Worm (Caenorhabditis elegans) whole organism, young adult: Measurements from ENCODE around the gene gpx-5.
A peak's percentile ranks its signal among the peaks of the same experiment; 100 is the strongest.

Experiments used
- C06A6.2 ChIP-seq: fragments of 200-800 bp; sonication (Bioruptor generic); conservative IDR thresholded peaks from 2 replicates; pipeline ENCODE4 v1.3.6; 2022; ENCODE audit warnings: missing genetic modification characterization, missing compliant biosample characterization
- D2030.7 ChIP-seq: fragments of 200-800 bp; sonication (Bioruptor generic); IDR thresholded peaks from 2 replicates; pipeline ENCODE4 v1.3.6; 2022; ENCODE audit warnings: missing genetic modification reagents, missing genetic modification characterization, missing compliant biosample characterization
- F10E7.11 ChIP-seq: sonication (generic microtip); optimal IDR thresholded peaks from 2 replicates; lab custom pipeline; 2017; ENCODE audit warnings: mild to moderate bottlenecking, missing genetic modification characterization, moderate library complexity, missing compliant biosample characterization
- F22D6.2 ChIP-seq: sonication (generic microtip); optimal IDR thresholded peaks from 2 replicates; lab custom pipeline; 2016; ENCODE audit warnings: mild to moderate bottlenecking, missing genetic modification characterization, missing compliant biosample characterization
- F33H1.4 ChIP-seq: fragments of 200-800 bp; sonication (Bioruptor generic); IDR thresholded peaks from 2 replicates; pipeline ENCODE4 v1.3.6; 2022; ENCODE audit warnings: missing genetic modification reagents, missing genetic modification characterization, missing compliant biosample characterization
- F37B4.10 ChIP-seq: fragments of 200-800 bp; sonication (Bioruptor generic); IDR thresholded peaks from 2 replicates; pipeline ENCODE4 v1.3.6; 2022; ENCODE audit warnings: missing genetic modification characterization, missing compliant biosample characterization
- F49E8.2 ChIP-seq: sonication (generic microtip); optimal IDR thresholded peaks from 3 replicates; lab custom pipeline; 2017; ENCODE audit warnings: missing genetic modification characterization, mild to moderate bottlenecking, missing compliant biosample characterization, antibody characterized with exemption, moderate library complexity; ENCODE audit not compliant: insufficient read depth
- Y53G8AR.9 ChIP-seq: fragments of 200-800 bp; sonication (Bioruptor generic); conservative IDR thresholded peaks from 2 replicates; pipeline ENCODE4 v1.3.6; 2022; ENCODE audit warnings: missing genetic modification reagents, missing genetic modification characterization, missing compliant biosample characterization
- Y95B8A.8 ChIP-seq: fragments of 200-800 bp; sonication (Bioruptor generic); IDR thresholded peaks from 2 replicates; pipeline ENCODE4 v1.3.6; 2022; ENCODE audit warnings: missing genetic modification reagents, missing genetic modification characterization, missing compliant biosample characterization
- akir-1 ChIP-seq: fragments of 200-800 bp; sonication (Bioruptor generic); optimal IDR thresholded peaks from 2 replicates; lab custom pipeline; 2018; ENCODE audit warnings: mild to moderate bottlenecking, missing genetic modification characterization, moderate library complexity, missing compliant biosample characterization
- aptf-2 ChIP-seq: fragments of 200-800 bp; sonication (Bioruptor generic); conservative IDR thresholded peaks from 2 replicates; pipeline ENCODE4 v1.3.6; 2022; ENCODE audit warnings: missing genetic modification reagents, missing genetic modification characterization, missing compliant biosample characterization
- atf-7 ChIP-seq: sonication (generic microtip); optimal IDR thresholded peaks from 2 replicates; lab custom pipeline; 2017; ENCODE audit warnings: mild to moderate bottlenecking, missing genetic modification characterization, missing compliant biosample characterization
- attf-3 ChIP-seq: fragments of 200-800 bp; sonication (Bioruptor generic); conservative IDR thresholded peaks from 2 replicates; pipeline ENCODE4 v1.3.6; 2022; ENCODE audit warnings: missing genetic modification reagents, missing genetic modification characterization, missing compliant biosample characterization
- cebp-1 ChIP-seq, 2 experiments: fragments of 200-800 bp in 1 of 2; sonication (Bioruptor generic) in 1 of 2; sonication (generic microtip) in 1 of 2; IDR thresholded peaks in 1 of 2; optimal IDR thresholded peaks in 1 of 2; 2 replicates each; pipeline versions ENCODE4 v1.3.6 to Lab custom; 2017 to 2022; ENCODE audit warnings: missing compliant biosample characterization in 2 of 2, missing genetic modification characterization in 2 of 2, mild to moderate bottlenecking in 1 of 2, missing genetic modification reagents in 1 of 2, moderate library complexity in 1 of 2
- cebp-2 ChIP-seq: fragments of 200-800 bp; sonication (Bioruptor generic); IDR thresholded peaks from 2 replicates; pipeline ENCODE4 v1.3.6; 2022; ENCODE audit warnings: missing genetic modification characterization, missing compliant biosample characterization
- ceh-58 ChIP-seq: fragments of 200-800 bp; sonication (Bioruptor generic); IDR thresholded peaks from 2 replicates; pipeline ENCODE4 v1.3.6; 2022; ENCODE audit warnings: missing genetic modification characterization, missing compliant biosample characterization
- ceh-91 ChIP-seq: fragments of 200-800 bp; sonication (Bioruptor generic); IDR thresholded peaks from 2 replicates; pipeline ENCODE4 v1.3.6; 2022; ENCODE audit warnings: missing genetic modification reagents, missing genetic modification characterization, missing compliant biosample characterization
- dpff-1 ChIP-seq: sonication (generic microtip); optimal IDR thresholded peaks from 2 replicates; lab custom pipeline; 2017; ENCODE audit warnings: mild to moderate bottlenecking, missing genetic modification characterization, missing compliant biosample characterization
- egl-18 ChIP-seq: fragments of 200-800 bp; sonication (Bioruptor generic); IDR thresholded peaks from 2 replicates; pipeline ENCODE4 v1.3.6; 2022; ENCODE audit warnings: missing genetic modification reagents, missing genetic modification characterization, missing compliant biosample characterization
- egrh-3 ChIP-seq: fragments of 200-800 bp; sonication (Bioruptor generic); IDR thresholded peaks from 2 replicates; pipeline ENCODE4 v1.3.6; 2022; ENCODE audit warnings: missing genetic modification reagents, missing genetic modification characterization, missing compliant biosample characterization
- ekl-4 ChIP-seq: fragments of 200-800 bp; sonication (Bioruptor generic); IDR thresholded peaks from 2 replicates; pipeline ENCODE4 v1.3.6; 2022; ENCODE audit warnings: missing genetic modification reagents, missing genetic modification characterization, missing compliant biosample characterization
- ets-4 ChIP-seq: fragments of 200-800 bp; sonication (Bioruptor generic); optimal IDR thresholded peaks from 2 replicates; lab custom pipeline; 2018; ENCODE audit warnings: mild to moderate bottlenecking, missing genetic modification characterization, missing compliant biosample characterization
- hmg-1.2 ChIP-seq: fragments of 200-800 bp; sonication (Bioruptor generic); IDR thresholded peaks from 2 replicates; pipeline ENCODE4 v1.3.6; 2022; ENCODE audit warnings: missing genetic modification reagents, missing genetic modification characterization, missing compliant biosample characterization
- hsf-1 ChIP-seq: fragments of 200-800 bp; sonication (Bioruptor generic); IDR thresholded peaks from 2 replicates; pipeline ENCODE4 v1.3.6; 2022; ENCODE audit warnings: missing genetic modification reagents, missing genetic modification characterization, missing compliant biosample characterization
- let-526 ChIP-seq: fragments of 200-800 bp; sonication (Bioruptor generic); IDR thresholded peaks from 2 replicates; pipeline ENCODE4 v1.3.6; 2022; ENCODE audit warnings: missing genetic modification reagents, missing genetic modification characterization, missing compliant biosample characterization
- let-607 ChIP-seq, 2 experiments: fragments of 200-800 bp in 1 of 2; sonication (Bioruptor generic) in 1 of 2; sonication (generic microtip) in 1 of 2; optimal IDR thresholded peaks; 2 replicates each; lab custom pipeline; 2016 to 2018; ENCODE audit warnings: mild to moderate bottlenecking in 2 of 2, missing compliant biosample characterization in 2 of 2, missing genetic modification characterization in 2 of 2, moderate library complexity in 2 of 2, missing genotype in 1 of 2
- lin-35 ChIP-seq, 3 experiments: fragments of 150-350 bp in 2 of 3; sonication (generic microtip) in 1 of 3; optimal IDR thresholded peaks; 2 replicates each; lab custom pipeline; 2014 to 2018; ENCODE audit warnings: missing biosample characterization in 3 of 3, missing genetic modification characterization in 3 of 3, missing genetic modification reagents in 3 of 3
- lin-40 ChIP-seq: sonication (generic microtip); optimal IDR thresholded peaks from 2 replicates; lab custom pipeline; 2016; ENCODE audit warnings: missing genetic modification characterization, mild to moderate bottlenecking, missing compliant biosample characterization, missing genotype, missing genetic modification reagents
- lsy-27 ChIP-seq: sonication (generic microtip); optimal IDR thresholded peaks from 2 replicates; lab custom pipeline; 2017; ENCODE audit warnings: missing genetic modification characterization, mild to moderate bottlenecking, missing compliant biosample characterization, antibody characterized with exemption, missing genotype, borderline replicate concordance; ENCODE audit not compliant: insufficient read depth
- mel-28 ChIP-seq: sonication (generic microtip); optimal IDR thresholded peaks from 2 replicates; lab custom pipeline; 2016; ENCODE audit warnings: borderline replicate concordance, mild to moderate bottlenecking, missing genetic modification characterization, missing compliant biosample characterization
- nfya-2 ChIP-seq: fragments of 200-800 bp; sonication (Bioruptor generic); IDR thresholded peaks from 2 replicates; pipeline ENCODE4 v1.3.6; 2022; ENCODE audit warnings: missing genetic modification reagents, missing genetic modification characterization, missing compliant biosample characterization
- nfyb-1 ChIP-seq: fragments of 200-800 bp; sonication (Bioruptor generic); IDR thresholded peaks from 2 replicates; pipeline ENCODE4 v1.3.6; 2022; ENCODE audit warnings: missing genetic modification reagents, missing genetic modification characterization, missing compliant biosample characterization
- nhr-120 ChIP-seq: fragments of 200-800 bp; sonication (Bioruptor generic); IDR thresholded peaks from 2 replicates; pipeline ENCODE4 v1.3.6; 2022; ENCODE audit warnings: missing genetic modification characterization, missing compliant biosample characterization
- nhr-27 ChIP-seq: fragments of 200-800 bp; sonication (Bioruptor generic); optimal IDR thresholded peaks from 2 replicates; lab custom pipeline; 2018; ENCODE audit warnings: mild to moderate bottlenecking, missing genetic modification characterization, moderate library complexity, missing compliant biosample characterization
- nhr-80 ChIP-seq: sonication (generic microtip); optimal IDR thresholded peaks from 2 replicates; lab custom pipeline; 2016; ENCODE audit warnings: missing genetic modification characterization, missing compliant biosample characterization
- nhr-90 ChIP-seq: sonication (generic microtip); optimal IDR thresholded peaks from 2 replicates; lab custom pipeline; 2016; ENCODE audit warnings: missing genotype, mild to moderate bottlenecking, missing genetic modification characterization, missing compliant biosample characterization
- pbrm-1 ChIP-seq: fragments of 200-800 bp; sonication (Bioruptor generic); IDR thresholded peaks from 2 replicates; pipeline ENCODE4 v1.3.6; 2022; ENCODE audit warnings: missing genetic modification reagents, missing genetic modification characterization, missing compliant biosample characterization
- pha-4 ChIP-seq: fragments of 150-350 bp; sonication (generic microtip); optimal IDR thresholded peaks from 2 replicates; lab custom pipeline; 2014; ENCODE audit warnings: missing biosample characterization, missing genetic modification reagents, missing genetic modification characterization
- repo-1 ChIP-seq: sonication (generic microtip); optimal IDR thresholded peaks from 2 replicates; lab custom pipeline; 2017; ENCODE audit warnings: mild to moderate bottlenecking, missing genetic modification characterization, missing compliant biosample characterization
- sea-2 ChIP-seq: fragments of 200-800 bp; sonication (Bioruptor generic); IDR thresholded peaks from 2 replicates; pipeline ENCODE4 v1.3.6; 2022; ENCODE audit warnings: missing genetic modification characterization, missing compliant biosample characterization
- snpc-4 ChIP-seq, 5 experiments: fragments of 150-350 bp in 1 of 5; sonication (generic microtip) in 4 of 5; optimal IDR thresholded peaks; 2 replicates each; lab custom pipeline; 2014 to 2018; ENCODE audit warnings: missing genetic modification characterization in 5 of 5, missing biosample characterization in 3 of 5, antibody characterized with exemption in 2 of 5, mild to moderate bottlenecking in 2 of 5, missing compliant biosample characterization in 2 of 5, missing genotype in 2 of 5, moderate library complexity in 2 of 5, missing genetic modification reagents in 1 of 5
- tbx-9 ChIP-seq: sonication (generic microtip); optimal IDR thresholded peaks from 2 replicates; lab custom pipeline; 2016; ENCODE audit warnings: borderline replicate concordance, missing genetic modification characterization, inconsistent platforms, missing compliant biosample characterization
- zfh-2 ChIP-seq: fragments of 200-800 bp; sonication (Bioruptor generic); conservative IDR thresholded peaks from 2 replicates; pipeline ENCODE4 v1.3.6; 2022; ENCODE audit warnings: missing genetic modification reagents, missing genetic modification characterization, missing compliant biosample characterization
- zim-3 ChIP-seq: sonication (generic microtip); optimal IDR thresholded peaks from 2 replicates; lab custom pipeline; 2017; ENCODE audit warnings: mild to moderate bottlenecking, missing genetic modification characterization, moderate library complexity, missing compliant biosample characterization
- ztf-22 ChIP-seq: fragments of 200-800 bp; sonication (Bioruptor generic); optimal IDR thresholded peaks from 2 replicates; lab custom pipeline; 2018; ENCODE audit warnings: mild to moderate bottlenecking, missing genetic modification characterization, moderate library complexity, missing compliant biosample characterization
- ztf-26 ChIP-seq: sonication (generic microtip); optimal IDR thresholded peaks from 2 replicates; lab custom pipeline; 2017; ENCODE audit warnings: missing genetic modification characterization, missing compliant biosample characterization
- ztf-28 ChIP-seq: fragments of 200-800 bp; sonication (Bioruptor generic); IDR thresholded peaks from 2 replicates; pipeline ENCODE4 v1.3.6; 2022; ENCODE audit warnings: missing genetic modification reagents, missing genetic modification characterization, missing compliant biosample characterization
- ztf-3 ChIP-seq: fragments of 200-800 bp; sonication (Bioruptor generic); optimal IDR thresholded peaks from 2 replicates; lab custom pipeline; 2018; ENCODE audit warnings: mild to moderate bottlenecking, missing genetic modification characterization, missing compliant biosample characterization

The gpx-5 gene

ce11 chrX:9552404-9552803, 32.1 kb upstream of the gpx-5 start:
- TF ChIP-seq F10E7.11, result no peak
- TF ChIP-seq ztf-3 (GFP tag; lab: Kevin White, UChicago), result no peak
- TF ChIP-seq ceh-91 (GFP tag; lab: Robert Waterston, UW), result no peak
- TF ChIP-seq repo-1, result no peak
- no peak for TF ChIP-seq attf-3 (GFP tag; lab: Robert Waterston, UW)
- TF ChIP-seq hsf-1 (GFP tag; lab: Robert Waterston, UW), result no peak
- TF ChIP-seq lin-40, result peak; percentile 30
- TF ChIP-seq zim-3 (tag; lab: Kevin White, UChicago), result no peak
- no peak for TF ChIP-seq ztf-26 (tag; lab: Kevin White, UChicago)
- no peak for TF ChIP-seq ekl-4 (GFP tag; lab: Robert Waterston, UW)
- peak; percentile 53 for TF ChIP-seq hmg-1.2 (GFP tag; lab: Robert Waterston, UW)
- no peak for TF ChIP-seq Y95B8A.8
- TF ChIP-seq nhr-80 (tag; lab: Kevin White, UChicago), result peak; percentile 37
- no peak for TF ChIP-seq F37B4.10 (GFP tag; lab: Robert Waterston, UW)
- TF ChIP-seq pha-4, result no peak
- TF ChIP-seq egrh-3, result peak; percentile 77
- TF ChIP-seq nhr-120 (GFP tag; lab: Robert Waterston, UW), result no peak
- no peak for TF ChIP-seq atf-7 (tag; lab: Kevin White, UChicago)
- TF ChIP-seq cebp-2 (GFP tag; lab: Robert Waterston, UW), result no peak
- no peak for TF ChIP-seq ets-4 (GFP tag; lab: Kevin White, UChicago)
- no peak for TF ChIP-seq lin-35 (GFP tag; optimal IDR thresholded peaks at IDR 0.05; lab: Kevin White, UChicago)
- TF ChIP-seq nhr-90, result no peak
- no peak for TF ChIP-seq let-607 (tag; optimal IDR thresholded peaks at IDR 0.05; lab: Kevin White, UChicago)
- no peak for TF ChIP-seq aptf-2 (GFP tag; lab: Robert Waterston, UW)
- TF ChIP-seq F49E8.2 (tag; lab: Kevin White, UChicago), result no peak
- TF ChIP-seq C06A6.2, result no peak
- no peak for TF ChIP-seq D2030.7 (GFP tag; lab: Robert Waterston, UW)
- no peak for TF ChIP-seq let-526 (GFP tag; lab: Robert Waterston, UW)
- no peak for TF ChIP-seq lsy-27 (tag; lab: Kevin White, UChicago)
- TF ChIP-seq F33H1.4 (GFP tag; lab: Robert Waterston, UW), result no peak
- TF ChIP-seq sea-2 (GFP tag; lab: Robert Waterston, UW), result no peak
- peak; percentile 92 for TF ChIP-seq zfh-2
- no peak for TF ChIP-seq snpc-4 (GFP tag; optimal IDR thresholded peaks at IDR 0.05; lab: Kevin White, UChicago)
- TF ChIP-seq snpc-4 (tag; optimal IDR thresholded peaks at IDR 0.05; lab: Kevin White, UChicago), result peak in 1 of 4 experiments; percentile 7
- TF ChIP-seq nfyb-1, result 0 out of 2 replicates have a peak, but pooled peaks have one; percentile 26
- TF ChIP-seq ztf-22, result no peak
- TF ChIP-seq Y53G8AR.9 (GFP tag; lab: Robert Waterston, UW), result no peak
- TF ChIP-seq ztf-28, result no peak
- no peak for TF ChIP-seq ceh-58
- TF ChIP-seq pbrm-1, result no peak
- no peak for TF ChIP-seq dpff-1
- no peak for TF ChIP-seq nfya-2 (GFP tag; lab: Robert Waterston, UW)
- TF ChIP-seq F22D6.2 (tag; lab: Kevin White, UChicago), result no peak
- TF ChIP-seq akir-1 (GFP tag; lab: Kevin White, UChicago), result no peak
- no peak for TF ChIP-seq egl-18
- no peak for TF ChIP-seq cebp-1 (GFP tag; IDR thresholded peaks at IDR 0.05; lab: Robert Waterston, UW)
- TF ChIP-seq cebp-1 (tag; optimal IDR thresholded peaks at IDR 0.05; lab: Kevin White, UChicago), result peak; percentile 4
- TF ChIP-seq tbx-9, result no peak
- no peak for TF ChIP-seq nhr-27 (tag; lab: Kevin White, UChicago)
- TF ChIP-seq mel-28 (tag; lab: Kevin White, UChicago), result no peak
